Worm (Caenorhabditis elegans): ENCODE data around the gene H10E21.1.

The H10E21.1 gene

ce11 chrIII:63584-64316, 48.2 kb downstream of the H10E21.1 start (continued):
- TF ChIP-seq unc-62 (GFP tag; optimal IDR thresholded peaks at IDR 0.05) (no peak), egl-18 (GFP tag; IDR thresholded peaks at IDR 0.05) (0 out of 2 replicates have a peak, but pooled peaks have one; percentile 52)

- TF ChIP-seq aptf-2 (GFP tag; conservative IDR thresholded peaks at IDR 0.05) (no peak), madf-3 (GFP tag; IDR thresholded peaks at IDR 0.05) (0 out of 2 replicates have a peak, but pooled peaks have one; percentile 64), rcor-1 (GFP tag; IDR thresholded peaks at IDR 0.05) (no peak), egrh-3 (GFP tag; IDR thresholded peaks at IDR 0.05) (0 out of 2 replicates have a peak, but pooled peaks have one; percentile 3), nfya-2 (GFP tag; IDR thresholded peaks at IDR 0.05) (0 out of 2 replicates have a peak, but pooled peaks have one; percentile 23), hmg-1.2 (GFP tag; IDR thresholded peaks at IDR 0.05) (peak; percentile 28; the same call in 1 of the 2 replicates), dpff-1 (tag; optimal IDR thresholded peaks at IDR 0.05) (peak; percentile 13), ekl-4 (GFP tag; IDR thresholded peaks at IDR 0.05) (no peak), zfh-2 (GFP tag; conservative IDR thresholded peaks at IDR 0.05) (peak; percentile 62; the same call in 1 of the 2 replicates), ama-1 (optimal IDR thresholded peaks at IDR 0.05) (peak; percentile 11), ama-1 (GFP tag; optimal IDR thresholded peaks at IDR 0.05) (no peak), him-1 (tag; optimal IDR thresholded peaks at IDR 0.05) (no peak), hsf-1 (GFP tag; IDR thresholded peaks at IDR 0.05) (0 out of 2 replicates have a peak, but pooled peaks have one; percentile 16), F57A8.1 (GFP tag; optimal IDR thresholded peaks at IDR 0.05) (peak; percentile 45), F57C9.4 (tag; optimal IDR thresholded peaks at IDR 0.05) (no peak), B0035.1 (tag; optimal IDR thresholded peaks at IDR 0.05) (no peak), B0261.1 (tag; optimal IDR thresholded peaks at IDR 0.05) (no peak), F52B5.7 (tag; optimal IDR thresholded peaks at IDR 0.05) (peak; percentile 36), B0336.3 (GFP tag; IDR thresholded peaks at IDR 0.05) (0 out of 2 replicates have a peak, but pooled peaks have one; percentile 40), ets-4 (GFP tag; optimal IDR thresholded peaks at IDR 0.05) (no peak), mcd-1 (GFP tag; IDR thresholded peaks at IDR 0.05) (no peak; the same call in 1 of the 2 replicates), ceh-40 (GFP tag; IDR thresholded peaks at IDR 0.05) (0 out of 2 replicates have a peak, but pooled peaks have one; percentile 40), pbrm-1 (GFP tag; IDR thresholded peaks at IDR 0.05) (peak; percentile 28; the same call in 1 of the 2 replicates), nfyb-1 (GFP tag; IDR thresholded peaks at IDR 0.05) (peak; percentile 67), dox-1 (GFP tag; IDR thresholded peaks at IDR 0.05) (peak; percentile 60)
Observed at ce11 chrIII:64747-65625, 49.4 kb downstream of the H10E21.1 start.

- TF ChIP-seq mes-4 (tag; optimal IDR thresholded peaks at IDR 0.05) (no peak), xnd-1 (tag; optimal IDR thresholded peaks at IDR 0.05) (no peak), ztf-26 (tag; optimal IDR thresholded peaks at IDR 0.05) (peak; percentile 25), ZK185.1 (tag; optimal IDR thresholded peaks at IDR 0.05; ENCODE audit: poor library complexity, severe bottlenecking) (no peak), aptf-3 (GFP tag; IDR thresholded peaks at IDR 0.05) (no peak), lin-35 (GFP tag; optimal IDR thresholded peaks at IDR 0.05) (peak in 1 of 3 experiments; percentile 6), atf-7 (tag; optimal IDR thresholded peaks at IDR 0.05) (no peak), C17E4.6 (GFP tag; IDR thresholded peaks at IDR 0.05) (no peak), gei-17 (GFP tag; optimal IDR thresholded peaks at IDR 0.05) (no peak), ama-1 (optimal IDR thresholded peaks at IDR 0.05) (peak; percentile 36), ama-1 (GFP tag; optimal IDR thresholded peaks at IDR 0.05) (no peak), madf-8 (GFP tag; conservative IDR thresholded peaks at IDR 0.05) (no peak), akir-1 (GFP tag; optimal IDR thresholded peaks at IDR 0.05) (no peak)
Observed at ce11 chrIII:65626-65937, 50.0 kb downstream of the H10E21.1 start.
